Fruit fly (Drosophila melanogaster) whole organism, adult: ENCODE data around the gene CG15027.

Experiments
- CG11617 ChIP-seq: fragments of 200-800 bp; sonication (Bioruptor generic); optimal IDR thresholded peaks from 2 replicates; lab custom pipeline; 2017; ENCODE audit warnings: mild to moderate bottlenecking, missing biosample characterization, missing genetic modification reagents, missing genetic modification characterization
- CG12768 ChIP-seq: fragments of 200-800 bp; sonication (Bioruptor generic); optimal IDR thresholded peaks from 2 replicates; lab custom pipeline; 2017; ENCODE audit warnings: missing biosample characterization, missing genetic modification characterization, mild to moderate bottlenecking, moderate library complexity, missing genetic modification reagents
- CG14711 ChIP-seq: fragments of 200-800 bp; sonication (Bioruptor generic); optimal IDR thresholded peaks from 2 replicates; lab custom pipeline; 2018; ENCODE audit warnings: missing biosample characterization, mild to moderate bottlenecking, missing genetic modification characterization, moderate library complexity
- CG1620 ChIP-seq: fragments of 200-800 bp; sonication (Bioruptor generic); optimal IDR thresholded peaks from 2 replicates; lab custom pipeline; 2016; ENCODE audit warnings: missing biosample characterization, missing genetic modification characterization
- CG33017 ChIP-seq: fragments of 200-800 bp; sonication (Bioruptor generic); optimal IDR thresholded peaks from 2 replicates; lab custom pipeline; 2018; ENCODE audit warnings: missing biosample characterization, mild to moderate bottlenecking, missing genetic modification characterization, moderate library complexity
- CG5204 ChIP-seq: fragments of 200-800 bp; sonication (Bioruptor generic); optimal IDR thresholded peaks from 2 replicates; lab custom pipeline; 2016; ENCODE audit warnings: missing biosample characterization, missing genetic modification characterization
- CG7045 ChIP-seq: fragments of 200-800 bp; sonication (Bioruptor generic); optimal IDR thresholded peaks from 2 replicates; lab custom pipeline; 2017; ENCODE audit warnings: missing biosample characterization, mild to moderate bottlenecking, missing genetic modification characterization
- CG7101 ChIP-seq: fragments of 200-800 bp; sonication (Bioruptor generic); optimal IDR thresholded peaks from 2 replicates; lab custom pipeline; 2018; ENCODE audit warnings: missing biosample characterization, mild to moderate bottlenecking, missing genetic modification characterization, moderate library complexity
- Clk ChIP-seq: fragments of 200-800 bp; sonication (Bioruptor generic); optimal IDR thresholded peaks from 2 replicates; lab custom pipeline; 2017; ENCODE audit warnings: missing biosample characterization, missing genetic modification characterization
- Crg-1 ChIP-seq: fragments of 200-800 bp; sonication (Bioruptor generic); optimal IDR thresholded peaks from 2 replicates; lab custom pipeline; 2016; ENCODE audit warnings: missing biosample characterization, missing genetic modification characterization
- Hr96 ChIP-seq: fragments of 200-800 bp; sonication (Bioruptor generic); optimal IDR thresholded peaks from 2 replicates; lab custom pipeline; 2016; ENCODE audit warnings: missing biosample characterization, missing genetic modification characterization
- Mnt ChIP-seq: fragments of 200-800 bp; sonication (Bioruptor generic); optimal IDR thresholded peaks from 2 replicates; lab custom pipeline; 2016; ENCODE audit warnings: missing biosample characterization, mild to moderate bottlenecking, missing genetic modification characterization
- bab1 ChIP-seq: fragments of 200-800 bp; sonication (Bioruptor generic); optimal IDR thresholded peaks from 3 replicates; lab custom pipeline; 2019; ENCODE audit warnings: missing biosample characterization, mild to moderate bottlenecking, missing genetic modification characterization, moderate library complexity
- cic ChIP-seq: fragments of 200-800 bp; sonication (Bioruptor generic); optimal IDR thresholded peaks from 2 replicates; lab custom pipeline; 2017; ENCODE audit warnings: missing biosample characterization, mild to moderate bottlenecking, missing genetic modification characterization, moderate library complexity
- cnc ChIP-seq, 2 experiments: fragments of >200 bp; optimal IDR thresholded peaks; 2 replicates each; lab custom pipeline; 2017
- kay ChIP-seq: fragments of 200-800 bp; sonication (Bioruptor generic); peaks from one replicate; lab custom pipeline; 2016; ENCODE audit warnings: missing biosample characterization, missing genetic modification characterization, borderline replicate concordance
- ovo ChIP-seq: fragments of 200-800 bp; sonication (Bioruptor generic); optimal IDR thresholded peaks from 2 replicates; lab custom pipeline; 2016; ENCODE audit warnings: missing biosample characterization, missing genetic modification characterization
- pad ChIP-seq: fragments of 200-800 bp; sonication (Bioruptor generic); optimal IDR thresholded peaks from 3 replicates; lab custom pipeline; 2017; ENCODE audit warnings: missing biosample characterization, missing genetic modification characterization, mild to moderate bottlenecking, moderate library complexity, missing genetic modification reagents
- tj ChIP-seq: fragments of 200-800 bp; sonication (Bioruptor generic); optimal IDR thresholded peaks from 3 replicates; lab custom pipeline; 2017; ENCODE audit warnings: missing biosample characterization, mild to moderate bottlenecking, missing genetic modification characterization, moderate library complexity
- toe ChIP-seq: fragments of 200-800 bp; sonication (Bioruptor generic); optimal IDR thresholded peaks from 2 replicates; lab custom pipeline; 2016; ENCODE audit warnings: missing biosample characterization, missing genetic modification characterization

CG15027 gene

DNA sequence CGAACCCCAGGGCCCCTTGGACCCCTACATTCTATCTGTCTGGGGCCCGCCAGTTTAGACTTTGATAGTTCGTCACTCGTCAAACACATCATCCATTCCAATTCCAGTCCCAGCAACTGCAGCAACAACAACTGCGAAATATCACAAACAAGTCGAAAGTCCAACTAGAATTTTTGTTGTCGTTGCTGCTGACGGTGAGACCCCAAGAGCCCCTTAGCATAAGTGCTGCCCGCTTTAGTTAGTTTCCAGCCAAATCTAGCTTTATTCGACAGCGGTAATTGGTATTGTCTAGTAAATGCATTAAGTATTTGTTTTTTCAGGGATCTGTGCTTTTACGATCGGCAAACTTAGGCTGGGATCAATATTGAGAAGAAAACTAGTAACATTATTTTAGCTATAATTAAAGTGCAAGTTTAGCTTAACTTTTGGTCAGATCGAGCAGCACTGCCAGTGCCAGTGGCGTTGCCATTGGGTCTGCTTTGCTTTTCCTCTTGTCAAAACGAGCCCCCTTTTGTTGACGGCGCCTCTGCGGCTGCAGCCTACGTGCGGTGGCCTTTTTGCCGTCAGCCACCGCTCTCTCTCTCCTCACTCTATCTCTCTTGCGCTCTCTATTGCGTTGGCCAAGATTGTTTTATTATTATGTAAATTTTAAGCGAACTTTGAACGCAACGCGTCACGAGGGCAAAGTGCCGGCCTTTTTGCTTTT is 10.8 kb downstream of the CG15027 start:
- TF ChIP-seq Crg-1 (GFP tag; lab: Kevin White, UChicago) (peak; percentile 84), cnc (optimal IDR thresholded peaks at IDR 0.05; lab: Kevin White, UChicago) (no peak), ovo (GFP tag; lab: Kevin White, UChicago) (peak; percentile 59), CG7045 (GFP tag; lab: Kevin White, UChicago) (peak; percentile 70), Clk (GFP tag; lab: Kevin White, UChicago) (peak; percentile 40), CG14711 (peak; percentile 73), CG12768 (GFP tag; lab: Kevin White, UChicago) (peak; percentile 77), CG11617 (GFP tag; lab: Kevin White, UChicago) (peak; percentile 93), pad (GFP tag; lab: Kevin White, UChicago) (peak; percentile 56), CG33017 (peak; percentile 39), Hr96 (GFP tag; lab: Kevin White, UChicago) (peak; percentile 91), kay (GFP tag; lab: Kevin White, UChicago) (peak; percentile 98), toe (peak; percentile 78), CG7101 (tag; lab: Kevin White, UChicago) (peak; percentile 87), bab1 (GFP tag; lab: Kevin White, UChicago) (peak; percentile 74), tj (peak; percentile 71), Mnt (peak; percentile 75), cic (GFP tag; lab: Kevin White, UChicago) (peak; percentile 75), CG5204 (GFP tag; lab: Kevin White, UChicago) (peak; percentile 84), CG1620 (GFP tag; lab: Kevin White, UChicago) (peak; percentile 88)

dm6 chrX:15070811-15071479 is 14.7 kb downstream of the CG15027 start:
- TF ChIP-seq kay (GFP tag; lab: Kevin White, UChicago), result peak; percentile 15
- peak; percentile 39 for TF ChIP-seq CG12768 (GFP tag; lab: Kevin White, UChicago)
- peak; percentile 23 for TF ChIP-seq bab1 (GFP tag; lab: Kevin White, UChicago)
- no peak for TF ChIP-seq CG14711
- TF ChIP-seq Mnt, result peak; percentile 46
- no peak for TF ChIP-seq pad (GFP tag; lab: Kevin White, UChicago)
- no peak for TF ChIP-seq toe
- no peak for TF ChIP-seq cnc (optimal IDR thresholded peaks at IDR 0.05; lab: Kevin White, UChicago)
- peak; percentile 19 for TF ChIP-seq CG7101 (tag; lab: Kevin White, UChicago)
- no peak for TF ChIP-seq Hr96 (GFP tag; lab: Kevin White, UChicago)
- TF ChIP-seq cic (GFP tag; lab: Kevin White, UChicago), result peak; percentile 50
- TF ChIP-seq CG11617 (GFP tag; lab: Kevin White, UChicago), result peak; percentile 27
- TF ChIP-seq ovo (GFP tag; lab: Kevin White, UChicago), result peak; percentile 55
- TF ChIP-seq CG33017, result no peak
- TF ChIP-seq Clk (GFP tag; lab: Kevin White, UChicago), result no peak
- no peak for TF ChIP-seq CG5204 (GFP tag; lab: Kevin White, UChicago)
- no peak for TF ChIP-seq Crg-1 (GFP tag; lab: Kevin White, UChicago)
- peak; percentile 12 for TF ChIP-seq tj
- TF ChIP-seq CG1620 (GFP tag; lab: Kevin White, UChicago), result no peak

- TF ChIP-seq kay (GFP tag; lab: Kevin White, UChicago) (peak; percentile 0), toe (no peak)
These were observed 15.5 kb downstream of the CG15027 start for dm6 chrX:15070137-15070536.

- TF ChIP-seq CG5204 (GFP tag; lab: Kevin White, UChicago) (peak; percentile 66), Clk (GFP tag; lab: Kevin White, UChicago) (peak; percentile 71), CG14711 (peak; percentile 91), bab1 (GFP tag; lab: Kevin White, UChicago) (peak; percentile 98), CG33017 (peak; percentile 88), ovo (GFP tag; lab: Kevin White, UChicago) (peak; percentile 75), toe (peak; percentile 64), tj (peak; percentile 88), CG1620 (GFP tag; lab: Kevin White, UChicago) (peak; percentile 80), CG7045 (GFP tag; lab: Kevin White, UChicago) (peak; percentile 89), CG12768 (GFP tag; lab: Kevin White, UChicago) (peak; percentile 98), cic (GFP tag; lab: Kevin White, UChicago) (peak; percentile 96), pad (GFP tag; lab: Kevin White, UChicago) (peak; percentile 82), CG11617 (GFP tag; lab: Kevin White, UChicago) (peak; percentile 90), Hr96 (GFP tag; lab: Kevin White, UChicago) (peak; percentile 83), kay (GFP tag; lab: Kevin White, UChicago) (peak; percentile 95), CG7101 (tag; lab: Kevin White, UChicago) (peak; percentile 95), Crg-1 (GFP tag; lab: Kevin White, UChicago) (peak; percentile 88), cnc (optimal IDR thresholded peaks at IDR 0.05; lab: Kevin White, UChicago) (no peak), Mnt (peak; percentile 84)
These were observed 16.2 kb downstream of the CG15027 start for dm6 chrX:15069417-15069896.

DNA sequence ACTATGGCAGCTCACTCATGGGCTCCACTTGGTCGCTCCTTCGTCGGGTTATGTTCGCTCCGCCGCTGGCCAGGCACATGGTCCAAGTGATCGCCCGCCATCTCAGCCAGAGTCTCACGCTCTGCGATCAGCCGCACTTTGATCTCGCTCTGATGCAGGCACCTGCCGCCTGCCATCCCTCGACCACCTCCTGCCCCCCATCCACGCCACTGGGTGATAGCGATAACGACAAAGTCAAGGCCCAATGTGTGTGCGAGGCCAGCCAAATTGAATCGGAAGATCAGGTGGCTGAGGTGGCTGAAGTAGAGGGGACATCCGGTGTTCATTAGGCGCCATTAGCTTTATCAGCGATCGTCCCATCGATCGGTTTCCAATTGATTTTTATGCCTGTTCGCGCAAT is 17.1 kb downstream of the CG15027 start:
- TF ChIP-seq CG7101 (tag; lab: Kevin White, UChicago) (no peak), Mnt (peak; percentile 19), CG12768 (GFP tag; lab: Kevin White, UChicago) (peak; percentile 29), cic (GFP tag; lab: Kevin White, UChicago) (no peak), tj (peak; percentile 15)
